Worm (Caenorhabditis elegans) whole organism, young adult: Measurements from ENCODE around the gene sta-2.

ENCODE experiments used
- B0261.1 ChIP-seq: sonication (generic microtip); optimal IDR thresholded peaks from 2 replicates; lab custom pipeline; 2016; ENCODE audit warnings: mild to moderate bottlenecking, missing genetic modification characterization, moderate library complexity, missing compliant biosample characterization
- B0336.3 ChIP-seq: fragments of 200-800 bp; sonication (Bioruptor generic); IDR thresholded peaks from 2 replicates; pipeline ENCODE4 v1.3.6; 2022; ENCODE audit warnings: missing genetic modification characterization, missing compliant biosample characterization
- C06A6.2 ChIP-seq: fragments of 200-800 bp; sonication (Bioruptor generic); conservative IDR thresholded peaks from 2 replicates; pipeline ENCODE4 v1.3.6; 2022; ENCODE audit warnings: missing genetic modification characterization, missing compliant biosample characterization
- D2030.7 ChIP-seq: fragments of 200-800 bp; sonication (Bioruptor generic); IDR thresholded peaks from 2 replicates; pipeline ENCODE4 v1.3.6; 2022; ENCODE audit warnings: missing genetic modification reagents, missing genetic modification characterization, missing compliant biosample characterization
- F22D6.2 ChIP-seq: sonication (generic microtip); optimal IDR thresholded peaks from 2 replicates; lab custom pipeline; 2016; ENCODE audit warnings: mild to moderate bottlenecking, missing genetic modification characterization, missing compliant biosample characterization
- F49E8.2 ChIP-seq: sonication (generic microtip); optimal IDR thresholded peaks from 3 replicates; lab custom pipeline; 2017; ENCODE audit warnings: missing genetic modification characterization, mild to moderate bottlenecking, missing compliant biosample characterization, antibody characterized with exemption, moderate library complexity; ENCODE audit not compliant: insufficient read depth
- F55B11.4 ChIP-seq: sonication (generic microtip); optimal IDR thresholded peaks from 2 replicates; lab custom pipeline; 2016; ENCODE audit warnings: missing compliant biosample characterization, missing genetic modification characterization, borderline replicate concordance; ENCODE audit not compliant: insufficient read depth
- T26A5.8 ChIP-seq: sonication (generic microtip); optimal IDR thresholded peaks from 2 replicates; lab custom pipeline; 2016; ENCODE audit warnings: missing genetic modification characterization, missing compliant biosample characterization
- Y53G8AR.9 ChIP-seq: fragments of 200-800 bp; sonication (Bioruptor generic); conservative IDR thresholded peaks from 2 replicates; pipeline ENCODE4 v1.3.6; 2022; ENCODE audit warnings: missing genetic modification reagents, missing genetic modification characterization, missing compliant biosample characterization
- Y67H2A.10 ChIP-seq: fragments of 200-800 bp; sonication (Bioruptor generic); conservative IDR thresholded peaks from 2 replicates; pipeline ENCODE4 v1.3.6; 2022; ENCODE audit warnings: missing genetic modification reagents, missing genetic modification characterization, missing compliant biosample characterization
- Y79H2A.3 ChIP-seq: fragments of 200-800 bp; sonication (Bioruptor generic); conservative IDR thresholded peaks from 2 replicates; pipeline ENCODE4 v1.3.6; 2022; ENCODE audit warnings: missing genetic modification reagents, missing genetic modification characterization, missing compliant biosample characterization
- Y95B8A.8 ChIP-seq: fragments of 200-800 bp; sonication (Bioruptor generic); IDR thresholded peaks from 2 replicates; pipeline ENCODE4 v1.3.6; 2022; ENCODE audit warnings: missing genetic modification reagents, missing genetic modification characterization, missing compliant biosample characterization
- ZK185.1 ChIP-seq: sonication (generic microtip); optimal IDR thresholded peaks from 2 replicates; lab custom pipeline; 2016; ENCODE audit warnings: mild to moderate bottlenecking, missing genetic modification characterization, missing compliant biosample characterization; ENCODE audit not compliant: poor library complexity, severe bottlenecking
- ama-1 ChIP-seq, 3 experiments: fragments of 150-350 bp in 1 of 3; sonication (generic microtip) in 2 of 3; optimal IDR thresholded peaks; 2 replicates each; lab custom pipeline; 2014 to 2018; ENCODE audit warnings: missing biosample characterization in 2 of 3, missing genetic modification characterization in 2 of 3, missing genetic modification reagents in 2 of 3
- athp-1 ChIP-seq: sonication (generic microtip); optimal IDR thresholded peaks from 2 replicates; lab custom pipeline; 2017; ENCODE audit warnings: mild to moderate bottlenecking, missing genetic modification characterization, missing compliant biosample characterization
- attf-5 ChIP-seq: fragments of 200-800 bp; sonication (Bioruptor generic); optimal IDR thresholded peaks from 2 replicates; lab custom pipeline; 2018; ENCODE audit warnings: mild to moderate bottlenecking, missing genetic modification characterization, missing compliant biosample characterization
- bed-1 ChIP-seq: fragments of 200-800 bp; sonication (Bioruptor generic); IDR thresholded peaks from 2 replicates; pipeline ENCODE4 v1.3.6; 2022; ENCODE audit warnings: missing genetic modification reagents, missing genetic modification characterization, missing compliant biosample characterization
- bed-2 ChIP-seq: fragments of 200-800 bp; sonication (Bioruptor generic); IDR thresholded peaks from 2 replicates; pipeline ENCODE4 v1.3.6; 2022; ENCODE audit warnings: missing genetic modification reagents, missing genetic modification characterization, missing compliant biosample characterization
- cebp-1 ChIP-seq, 2 experiments: fragments of 200-800 bp in 1 of 2; sonication (Bioruptor generic) in 1 of 2; sonication (generic microtip) in 1 of 2; IDR thresholded peaks in 1 of 2; optimal IDR thresholded peaks in 1 of 2; 2 replicates each; pipeline versions ENCODE4 v1.3.6 to Lab custom; 2017 to 2022; ENCODE audit warnings: missing compliant biosample characterization in 2 of 2, missing genetic modification characterization in 2 of 2, mild to moderate bottlenecking in 1 of 2, missing genetic modification reagents in 1 of 2, moderate library complexity in 1 of 2
- cebp-2 ChIP-seq: fragments of 200-800 bp; sonication (Bioruptor generic); IDR thresholded peaks from 2 replicates; pipeline ENCODE4 v1.3.6; 2022; ENCODE audit warnings: missing genetic modification characterization, missing compliant biosample characterization
- ceh-40 ChIP-seq: fragments of 200-800 bp; sonication (Bioruptor generic); IDR thresholded peaks from 2 replicates; pipeline ENCODE4 v1.3.6; 2022; ENCODE audit warnings: missing genetic modification characterization, missing compliant biosample characterization
- ceh-79 ChIP-seq: sonication (generic microtip); optimal IDR thresholded peaks from 2 replicates; lab custom pipeline; 2017; ENCODE audit warnings: mild to moderate bottlenecking, missing genetic modification characterization, missing compliant biosample characterization
- die-1 ChIP-seq: sonication (generic microtip); optimal IDR thresholded peaks from 2 replicates; lab custom pipeline; 2016; ENCODE audit warnings: missing genotype, mild to moderate bottlenecking, missing genetic modification characterization, missing compliant biosample characterization
- efl-1 ChIP-seq: fragments of 150-350 bp; optimal IDR thresholded peaks from 2 replicates; lab custom pipeline; 2014; ENCODE audit warnings: missing biosample characterization, missing genetic modification reagents, missing genetic modification characterization
- egl-18 ChIP-seq: fragments of 200-800 bp; sonication (Bioruptor generic); IDR thresholded peaks from 2 replicates; pipeline ENCODE4 v1.3.6; 2022; ENCODE audit warnings: missing genetic modification reagents, missing genetic modification characterization, missing compliant biosample characterization
- fkh-3 ChIP-seq: sonication (generic microtip); optimal IDR thresholded peaks from 2 replicates; lab custom pipeline; 2016; ENCODE audit warnings: mild to moderate bottlenecking, missing genetic modification characterization, missing compliant biosample characterization
- hlh-12 ChIP-seq: sonication (generic microtip); optimal IDR thresholded peaks from 2 replicates; lab custom pipeline; 2016; ENCODE audit warnings: missing genetic modification characterization, missing compliant biosample characterization
- hmg-1.2 ChIP-seq: fragments of 200-800 bp; sonication (Bioruptor generic); IDR thresholded peaks from 2 replicates; pipeline ENCODE4 v1.3.6; 2022; ENCODE audit warnings: missing genetic modification reagents, missing genetic modification characterization, missing compliant biosample characterization
- lin-40 ChIP-seq: sonication (generic microtip); optimal IDR thresholded peaks from 2 replicates; lab custom pipeline; 2016; ENCODE audit warnings: missing genetic modification characterization, mild to moderate bottlenecking, missing compliant biosample characterization, missing genotype, missing genetic modification reagents
- lin-54 ChIP-seq: fragments of 200-800 bp; sonication (Bioruptor generic); optimal IDR thresholded peaks from 2 replicates; lab custom pipeline; 2018; ENCODE audit warnings: mild to moderate bottlenecking, missing genetic modification characterization, missing compliant biosample characterization
- madf-3 ChIP-seq: fragments of 200-800 bp; sonication (Bioruptor generic); IDR thresholded peaks from 2 replicates; pipeline ENCODE4 v1.3.6; 2022; ENCODE audit warnings: missing genetic modification reagents, missing genetic modification characterization, missing compliant biosample characterization
- madf-8 ChIP-seq: fragments of 200-800 bp; sonication (Bioruptor generic); conservative IDR thresholded peaks from 2 replicates; pipeline ENCODE4 v1.3.6; 2022; ENCODE audit warnings: missing genetic modification reagents, missing genetic modification characterization, missing compliant biosample characterization
- mcd-1 ChIP-seq: fragments of 200-800 bp; sonication (Bioruptor generic); IDR thresholded peaks from 2 replicates; pipeline ENCODE4 v1.3.6; 2022; ENCODE audit warnings: missing genetic modification reagents, missing genetic modification characterization, missing compliant biosample characterization
- mel-28 ChIP-seq: sonication (generic microtip); optimal IDR thresholded peaks from 2 replicates; lab custom pipeline; 2016; ENCODE audit warnings: borderline replicate concordance, mild to moderate bottlenecking, missing genetic modification characterization, missing compliant biosample characterization
- nfyb-1 ChIP-seq: fragments of 200-800 bp; sonication (Bioruptor generic); IDR thresholded peaks from 2 replicates; pipeline ENCODE4 v1.3.6; 2022; ENCODE audit warnings: missing genetic modification reagents, missing genetic modification characterization, missing compliant biosample characterization
- nhr-120 ChIP-seq: fragments of 200-800 bp; sonication (Bioruptor generic); IDR thresholded peaks from 2 replicates; pipeline ENCODE4 v1.3.6; 2022; ENCODE audit warnings: missing genetic modification characterization, missing compliant biosample characterization
- snpc-1.1 ChIP-seq: sonication (generic microtip); optimal IDR thresholded peaks from 2 replicates; lab custom pipeline; 2017; ENCODE audit warnings: missing genetic modification characterization, mild to moderate bottlenecking, missing compliant biosample characterization, antibody characterized with exemption, moderate library complexity, missing genotype, missing genetic modification reagents; ENCODE audit not compliant: insufficient read depth
- snpc-3.4 ChIP-seq: sonication (generic microtip); optimal IDR thresholded peaks from 2 replicates; lab custom pipeline; 2017; ENCODE audit warnings: missing genetic modification characterization, mild to moderate bottlenecking, missing compliant biosample characterization, antibody characterized with exemption, moderate library complexity, missing genotype, missing genetic modification reagents
- sptf-2 ChIP-seq: fragments of 200-800 bp; sonication (Bioruptor generic); optimal IDR thresholded peaks from 2 replicates; lab custom pipeline; 2018; ENCODE audit warnings: mild to moderate bottlenecking, missing genetic modification characterization, missing compliant biosample characterization
- unc-130 ChIP-seq: sonication (generic microtip); optimal IDR thresholded peaks from 2 replicates; lab custom pipeline; 2016; ENCODE audit warnings: missing genetic modification reagents, missing genetic modification characterization, missing compliant biosample characterization
- xnd-1 ChIP-seq: sonication (generic microtip); optimal IDR thresholded peaks from 2 replicates; lab custom pipeline; 2016; ENCODE audit warnings: missing genotype, missing genetic modification reagents, missing genetic modification characterization, missing compliant biosample characterization

sta-2 gene

DNA sequence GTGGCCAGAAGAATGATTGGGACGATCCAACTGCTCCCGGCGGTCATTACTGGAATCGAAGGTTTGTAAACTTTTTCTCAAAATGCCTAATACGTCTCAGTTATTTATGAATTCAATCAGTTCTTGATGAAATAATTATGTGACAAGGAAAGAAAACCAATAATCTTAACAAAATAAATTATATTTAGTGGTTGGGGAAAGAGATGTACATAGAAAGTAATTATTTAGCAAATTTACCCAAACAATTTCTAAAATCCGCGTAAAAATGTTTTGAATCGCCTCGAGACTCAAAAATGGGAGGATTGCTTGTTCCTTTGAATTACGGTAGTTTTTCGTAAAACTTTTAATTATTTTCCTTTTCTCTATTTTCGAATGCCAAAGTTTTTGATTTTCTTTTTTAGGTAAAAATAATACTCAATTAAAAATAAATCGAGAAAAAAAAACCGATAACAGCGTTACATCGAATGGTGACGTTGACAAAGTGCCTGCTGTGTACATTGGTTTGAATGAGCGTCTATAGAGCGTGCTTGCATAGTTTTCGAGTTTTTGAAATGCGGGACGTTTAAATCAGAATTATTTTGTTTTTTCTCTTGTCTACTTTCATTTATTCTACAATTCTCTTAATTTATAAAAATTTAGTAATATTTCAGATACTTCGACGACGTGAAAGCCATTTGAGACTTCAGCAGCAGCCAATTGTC, 11.4 kb upstream of the sta-2 start, which contains the start of the genes aagr-3 and drap-1 (continued):
- TF ChIP-seq mcd-1 (GFP tag; lab: Robert Waterston, UW) (peak; percentile 62), lin-40 (tag; lab: Kevin White, UChicago) (peak; percentile 11), lin-54 (peak; percentile 42), snpc-3.4 (tag; lab: Kevin White, UChicago) (peak; percentile 54), nfyb-1 (no peak), attf-5 (GFP tag; lab: Kevin White, UChicago) (peak; percentile 61), B0336.3 (GFP tag; lab: Robert Waterston, UW) (no peak), efl-1 (GFP tag; lab: Kevin White, UChicago) (peak; percentile 3), Y53G8AR.9 (no peak), hlh-12 (tag; lab: Kevin White, UChicago) (no peak), Y95B8A.8 (GFP tag; lab: Robert Waterston, UW) (no peak), ama-1 (optimal IDR thresholded peaks at IDR 0.05; lab: Kevin White, UChicago) (no peak), ama-1 (GFP tag; optimal IDR thresholded peaks at IDR 0.05; lab: Kevin White, UChicago) (no peak)

DNA sequence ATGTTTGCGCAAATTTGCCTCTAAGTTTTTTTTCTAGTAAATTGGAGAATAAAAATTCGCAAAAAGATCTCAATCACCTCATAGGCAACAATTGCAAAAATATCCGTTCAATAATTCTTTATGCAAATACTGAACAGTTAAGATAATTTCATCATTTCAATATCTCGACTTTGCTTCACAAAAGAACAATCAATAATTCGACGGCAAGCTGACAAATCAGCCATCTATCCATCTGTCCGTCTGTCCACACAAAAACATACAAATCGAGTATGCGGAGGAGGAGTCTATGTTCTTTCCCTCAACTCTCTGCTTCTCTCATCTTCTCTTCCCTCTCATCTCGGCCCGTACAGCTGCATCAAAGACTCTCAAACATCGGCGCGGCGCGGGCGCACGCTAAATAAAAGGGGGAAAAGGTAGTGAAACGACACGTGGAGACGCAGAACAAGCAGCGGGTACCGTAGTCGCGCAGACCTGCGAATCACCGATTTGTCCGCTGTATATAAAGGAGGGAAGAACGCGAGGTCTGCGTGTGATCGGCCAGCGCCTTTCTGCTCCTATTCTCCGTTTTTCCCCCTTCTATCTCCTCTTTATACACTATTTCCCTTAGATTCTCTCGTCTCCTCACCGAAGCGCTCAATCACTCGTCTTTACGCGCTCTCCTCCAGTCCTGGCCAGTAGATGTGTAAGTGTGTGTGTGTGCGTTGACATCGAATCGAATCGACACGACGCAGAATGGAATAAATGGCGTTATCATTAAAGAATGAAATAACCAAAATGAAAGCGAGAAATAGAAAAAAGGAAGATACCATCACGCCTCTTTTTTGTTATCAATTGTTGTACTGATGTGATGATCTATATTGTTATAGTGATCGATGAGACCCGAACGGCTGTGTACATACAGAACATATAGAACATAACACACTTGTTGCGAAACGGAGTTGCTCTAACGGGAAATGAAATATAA, 10.0 kb upstream of the sta-2 start:
- peak; percentile 12 for TF ChIP-seq unc-130
- TF ChIP-seq bed-2 (GFP tag; lab: Robert Waterston, UW), result 0 out of 2 replicates have a peak, but pooled peaks have one; percentile 22
- TF ChIP-seq C06A6.2 (GFP tag; lab: Robert Waterston, UW), result peak; percentile 70
- TF ChIP-seq snpc-1.1 (tag; lab: Kevin White, UChicago), result no peak
- TF ChIP-seq B0261.1, result peak; percentile 16
- no peak for TF ChIP-seq sptf-2 (GFP tag; lab: Kevin White, UChicago)
- no peak for TF ChIP-seq madf-3 (GFP tag; lab: Robert Waterston, UW)
- TF ChIP-seq ZK185.1 (tag; lab: Kevin White, UChicago), result peak; percentile 56
- no peak for TF ChIP-seq nhr-120
- TF ChIP-seq Y67H2A.10 (GFP tag; lab: Robert Waterston, UW), result peak; percentile 55
- TF ChIP-seq F49E8.2, result no peak
- no peak for TF ChIP-seq fkh-3 (tag; lab: Kevin White, UChicago)
- peak; percentile 99 for TF ChIP-seq ama-1 (optimal IDR thresholded peaks at IDR 0.05; lab: Kevin White, UChicago)
- TF ChIP-seq ama-1 (GFP tag; optimal IDR thresholded peaks at IDR 0.05; lab: Kevin White, UChicago), result peak in 1 of 2 experiments; percentile 43
- no peak for TF ChIP-seq xnd-1
- peak; percentile 66; the same call in 1 of the 2 replicates for TF ChIP-seq hmg-1.2 (GFP tag; lab: Robert Waterston, UW)
- TF ChIP-seq D2030.7 (GFP tag; lab: Robert Waterston, UW), result no peak
- TF ChIP-seq Y95B8A.8 (GFP tag; lab: Robert Waterston, UW), result 0 out of 2 replicates have a peak, but pooled peaks have one; percentile 33
- no peak for TF ChIP-seq cebp-2
- TF ChIP-seq F22D6.2 (tag; lab: Kevin White, UChicago), result peak; percentile 52
- TF ChIP-seq lin-54, result peak; percentile 62
- TF ChIP-seq bed-1, result no peak
- no peak for TF ChIP-seq madf-8 (GFP tag; lab: Robert Waterston, UW)
- no peak for TF ChIP-seq F55B11.4 (tag; lab: Kevin White, UChicago)
- TF ChIP-seq egl-18 (GFP tag; lab: Robert Waterston, UW), result 0 out of 2 replicates have a peak, but pooled peaks have one; percentile 13
- TF ChIP-seq Y79H2A.3 (GFP tag; lab: Robert Waterston, UW), result no peak
- no peak for TF ChIP-seq cebp-1 (GFP tag; IDR thresholded peaks at IDR 0.05; lab: Robert Waterston, UW)
- peak; percentile 92 for TF ChIP-seq cebp-1 (tag; optimal IDR thresholded peaks at IDR 0.05; lab: Kevin White, UChicago)
- TF ChIP-seq T26A5.8 (tag; lab: Kevin White, UChicago), result no peak
- peak; percentile 59 for TF ChIP-seq athp-1 (tag; lab: Kevin White, UChicago)
- TF ChIP-seq die-1 (tag; lab: Kevin White, UChicago), result peak; percentile 36
- TF ChIP-seq ceh-40 (GFP tag; lab: Robert Waterston, UW), result no peak
- TF ChIP-seq mel-28 (tag; lab: Kevin White, UChicago), result peak; percentile 14
- TF ChIP-seq ceh-79 (tag; lab: Kevin White, UChicago), result no peak
